Worm (Caenorhabditis elegans) whole organism, L4 larva: Measurements from ENCODE around the gene pmt-1.

ENCODE experiments used
- F44E2.7 ChIP-seq: fragments of 200-800 bp; sonication (Bioruptor generic); IDR thresholded peaks from 2 replicates; pipeline ENCODE4 v2.1.2; 2022; ENCODE audit warnings: missing genetic modification characterization, missing compliant biosample characterization
- T20F7.1 ChIP-seq: fragments of 200-800 bp; sonication (Bioruptor generic); optimal IDR thresholded peaks from 2 replicates; lab custom pipeline; 2018; ENCODE audit warnings: mild to moderate bottlenecking, missing genetic modification characterization, missing compliant biosample characterization
- ZK546.5 ChIP-seq, 2 experiments: sonication (generic microtip); optimal IDR thresholded peaks; 2 replicates each; lab custom pipeline; 2017; ENCODE audit warnings: missing biosample characterization in 2 of 2, missing genetic modification characterization in 2 of 2
- daf-19 ChIP-seq: fragments of 200-800 bp; sonication (Bioruptor generic); conservative IDR thresholded peaks from 2 replicates; pipeline ENCODE4 v1.3.6; 2022; ENCODE audit warnings: missing genetic modification characterization, missing compliant biosample characterization
- jun-1 ChIP-seq: fragments of 150-350 bp; optimal IDR thresholded peaks from 2 replicates; lab custom pipeline; 2014; ENCODE audit warnings: missing biosample characterization, missing genetic modification reagents, missing genetic modification characterization
- lim-7 ChIP-seq: fragments of 200-800 bp; sonication (Bioruptor generic); IDR thresholded peaks from 2 replicates; pipeline ENCODE4 v1.3.6; 2022; ENCODE audit warnings: missing genetic modification characterization, missing compliant biosample characterization
- lin-13 ChIP-seq: fragments of 150-350 bp; optimal IDR thresholded peaks from 2 replicates; lab custom pipeline; 2014; ENCODE audit warnings: missing biosample characterization, missing genetic modification reagents, missing genetic modification characterization
- nhr-237 ChIP-seq: sonication (generic microtip); optimal IDR thresholded peaks from 2 replicates; lab custom pipeline; 2017; ENCODE audit warnings: missing biosample characterization, missing genetic modification characterization
- nhr-48 ChIP-seq: sonication (generic microtip); optimal IDR thresholded peaks from 2 replicates; lab custom pipeline; 2016; ENCODE audit warnings: mild to moderate bottlenecking, missing genetic modification characterization, missing compliant biosample characterization
- pqm-1 ChIP-seq: sonication (generic microtip); optimal IDR thresholded peaks from 2 replicates; lab custom pipeline; 2017; ENCODE audit warnings: missing biosample characterization, missing genetic modification characterization
- spr-1 ChIP-seq: sonication (generic microtip); optimal IDR thresholded peaks from 2 replicates; lab custom pipeline; 2016; ENCODE audit warnings: mild to moderate bottlenecking, missing genetic modification characterization, missing compliant biosample characterization
- unc-130 ChIP-seq: sonication (generic microtip); optimal IDR thresholded peaks from 2 replicates; lab custom pipeline; 2016; ENCODE audit warnings: missing genetic modification reagents, missing genetic modification characterization, missing compliant biosample characterization
- zip-2 ChIP-seq: fragments of 150-350 bp; optimal IDR thresholded peaks from 2 replicates; lab custom pipeline; 2014; ENCODE audit warnings: missing biosample characterization, missing genetic modification characterization

DNA sequence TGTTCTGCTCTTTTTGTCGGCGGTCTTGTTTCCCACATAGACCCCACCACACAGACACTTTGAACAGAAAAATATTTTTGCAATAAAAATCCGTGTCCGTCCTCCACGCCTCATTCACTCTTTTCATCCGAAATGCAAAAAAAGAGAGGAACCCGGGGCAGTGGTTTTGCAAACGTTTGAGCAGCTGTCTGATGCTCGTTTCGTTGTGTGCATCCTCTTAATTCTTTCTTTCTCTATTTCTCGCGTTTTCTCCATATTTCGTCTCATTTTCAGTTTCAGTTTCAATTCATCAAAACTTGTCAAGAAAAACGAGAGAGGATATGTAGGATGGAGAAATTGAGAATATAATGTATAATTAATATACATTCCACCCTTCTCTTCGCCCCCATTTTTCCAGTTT, 26.6 kb upstream of the pmt-1 start:
- TF ChIP-seq F44E2.7 (GFP tag; lab: Robert Waterston, UW) (no peak), lim-7 (GFP tag; lab: Robert Waterston, UW) (no peak), ZK546.5 (tag; optimal IDR thresholded peaks at IDR 0.05; lab: Kevin White, UChicago) (no peak), T20F7.1 (no peak), jun-1 (tag; lab: Kevin White, UChicago) (no peak), lin-13 (no peak), spr-1 (tag; lab: Kevin White, UChicago) (no peak), unc-130 (GFP tag; lab: Kevin White, UChicago) (no peak), daf-19 (no peak), zip-2 (tag; lab: Kevin White, UChicago) (no peak), nhr-237 (tag; lab: Kevin White, UChicago) (no peak), pqm-1 (tag; lab: Kevin White, UChicago) (no peak), nhr-48 (tag; lab: Kevin White, UChicago) (no peak)
